Worm (Caenorhabditis elegans) whole organism, late embryonic: Measurements from ENCODE around the gene K04E7.1.

Experiments
- C38D4.7 ChIP-seq: fragments of 200-800 bp; sonication (Bioruptor generic); optimal IDR thresholded peaks from 2 replicates; lab custom pipeline; 2018; ENCODE audit warnings: mild to moderate bottlenecking, missing genetic modification characterization, moderate library complexity, missing compliant biosample characterization
- F13H6.1 ChIP-seq: sonication (generic microtip); optimal IDR thresholded peaks from 2 replicates; lab custom pipeline; 2016; ENCODE audit warnings: missing genetic modification characterization, missing compliant biosample characterization
- K09A11.1 ChIP-seq: sonication (generic microtip); optimal IDR thresholded peaks from 2 replicates; lab custom pipeline; 2017; ENCODE audit warnings: antibody characterized with exemption, mild to moderate bottlenecking, missing genetic modification characterization, missing compliant biosample characterization; ENCODE audit not compliant: insufficient read depth
- T23F11.4 ChIP-seq: fragments of 200-800 bp; sonication (Bioruptor generic); optimal IDR thresholded peaks from 2 replicates; lab custom pipeline; 2018; ENCODE audit warnings: mild to moderate bottlenecking, missing genetic modification characterization, missing compliant biosample characterization
- ahr-1 ChIP-seq: sonication (generic microtip); optimal IDR thresholded peaks from 2 replicates; lab custom pipeline; 2016; ENCODE audit warnings: missing genetic modification characterization, missing compliant biosample characterization
- ama-1 ChIP-seq: fragments of 150-350 bp; optimal IDR thresholded peaks from 2 replicates; lab custom pipeline; 2014
- ceh-18 ChIP-seq: sonication (generic microtip); optimal IDR thresholded peaks from 2 replicates; lab custom pipeline; 2016; ENCODE audit warnings: missing genetic modification characterization, missing compliant biosample characterization
- ceh-19 ChIP-seq: fragments of 200-800 bp; sonication (Bioruptor generic); optimal IDR thresholded peaks from 2 replicates; lab custom pipeline; 2018; ENCODE audit warnings: mild to moderate bottlenecking, missing genetic modification characterization, missing compliant biosample characterization
- ceh-2 ChIP-seq: sonication (generic microtip); optimal IDR thresholded peaks from 2 replicates; lab custom pipeline; 2016; ENCODE audit warnings: missing genotype, missing genetic modification characterization, missing compliant biosample characterization
- ceh-22 ChIP-seq: sonication (generic microtip); optimal IDR thresholded peaks from 2 replicates; lab custom pipeline; 2017; ENCODE audit warnings: missing biosample characterization, missing genetic modification characterization
- ceh-30 ChIP-seq: fragments of 150-350 bp; optimal IDR thresholded peaks from 2 replicates; lab custom pipeline; 2014; ENCODE audit warnings: missing biosample characterization, missing genetic modification characterization
- ceh-31 ChIP-seq: sonication (generic microtip); optimal IDR thresholded peaks from 2 replicates; lab custom pipeline; 2016; ENCODE audit warnings: missing genetic modification characterization, missing compliant biosample characterization
- ceh-34 ChIP-seq: sonication (generic microtip); optimal IDR thresholded peaks from 2 replicates; lab custom pipeline; 2016; ENCODE audit warnings: mild to moderate bottlenecking, missing genetic modification characterization, missing compliant biosample characterization
- ceh-48 ChIP-seq: sonication (generic microtip); optimal IDR thresholded peaks from 2 replicates; lab custom pipeline; 2016; ENCODE audit warnings: missing genetic modification characterization, inconsistent platforms, missing compliant biosample characterization
- ceh-6 ChIP-seq: fragments of 200-800 bp; sonication (Bioruptor generic); optimal IDR thresholded peaks from 2 replicates; lab custom pipeline; 2018; ENCODE audit warnings: mild to moderate bottlenecking, missing genetic modification characterization, missing compliant biosample characterization
- ceh-9 ChIP-seq: sonication (generic microtip); optimal IDR thresholded peaks from 2 replicates; lab custom pipeline; 2016; ENCODE audit warnings: mild to moderate bottlenecking, missing genetic modification characterization, inconsistent platforms, missing compliant biosample characterization
- che-1 ChIP-seq: sonication (generic microtip); optimal IDR thresholded peaks from 2 replicates; lab custom pipeline; 2016; ENCODE audit warnings: mild to moderate bottlenecking, missing genetic modification characterization, missing compliant biosample characterization
- elt-2 ChIP-seq: sonication (generic microtip); optimal IDR thresholded peaks from 2 replicates; lab custom pipeline; 2016; ENCODE audit warnings: missing genetic modification reagents, missing genetic modification characterization, missing compliant biosample characterization
- fax-1 ChIP-seq: sonication (generic microtip); optimal IDR thresholded peaks from 2 replicates; lab custom pipeline; 2016; ENCODE audit warnings: missing genotype, missing genetic modification characterization, missing compliant biosample characterization
- fkh-6 ChIP-seq: sonication (generic microtip); optimal IDR thresholded peaks from 2 replicates; lab custom pipeline; 2016; ENCODE audit warnings: missing genetic modification characterization, missing compliant biosample characterization
- gmeb-2 ChIP-seq: sonication (generic microtip); optimal IDR thresholded peaks from 2 replicates; lab custom pipeline; 2016; ENCODE audit warnings: missing genetic modification characterization, inconsistent platforms, missing compliant biosample characterization
- hlh-15 ChIP-seq: sonication (generic microtip); optimal IDR thresholded peaks from 2 replicates; lab custom pipeline; 2016; ENCODE audit warnings: missing genetic modification characterization, missing compliant biosample characterization
- hlh-30 ChIP-seq: sonication (generic microtip); optimal IDR thresholded peaks from 2 replicates; lab custom pipeline; 2017; ENCODE audit warnings: antibody characterized with exemption, missing genetic modification characterization, missing compliant biosample characterization; ENCODE audit not compliant: insufficient read depth
- hlh-6 ChIP-seq: sonication (generic microtip); optimal IDR thresholded peaks from 2 replicates; lab custom pipeline; 2016; ENCODE audit warnings: missing genotype, missing genetic modification characterization, missing compliant biosample characterization
- lin-11 ChIP-seq: fragments of 200-800 bp; sonication (Bioruptor generic); optimal IDR thresholded peaks from 2 replicates; lab custom pipeline; 2018; ENCODE audit warnings: mild to moderate bottlenecking, missing genetic modification characterization, missing compliant biosample characterization
- madf-2 ChIP-seq: sonication (generic microtip); optimal IDR thresholded peaks from 2 replicates; lab custom pipeline; 2017; ENCODE audit warnings: missing genetic modification characterization, missing compliant biosample characterization
- nhr-232 ChIP-seq: sonication (generic microtip); optimal IDR thresholded peaks from 2 replicates; lab custom pipeline; 2016; ENCODE audit warnings: missing genetic modification characterization, missing compliant biosample characterization
- npax-4 ChIP-seq: sonication (generic microtip); optimal IDR thresholded peaks from 2 replicates; lab custom pipeline; 2016; ENCODE audit warnings: missing genetic modification characterization, missing compliant biosample characterization
- pag-3 ChIP-seq: sonication (generic microtip); optimal IDR thresholded peaks from 2 replicates; lab custom pipeline; 2016; ENCODE audit warnings: missing compliant biosample characterization, missing genetic modification characterization, borderline replicate concordance
- pha-2 ChIP-seq: sonication (generic microtip); optimal IDR thresholded peaks from 2 replicates; lab custom pipeline; 2017; ENCODE audit warnings: mild to moderate bottlenecking, missing genetic modification characterization, missing compliant biosample characterization
- pha-4 ChIP-seq: fragments of 150-350 bp; optimal IDR thresholded peaks from 2 replicates; lab custom pipeline; 2018; ENCODE audit warnings: missing biosample characterization, missing genetic modification reagents, missing genetic modification characterization
- pqm-1 ChIP-seq: sonication (generic microtip); optimal IDR thresholded peaks from 2 replicates; lab custom pipeline; 2016; ENCODE audit warnings: missing genetic modification characterization, missing compliant biosample characterization
- pros-1 ChIP-seq: fragments of 150-350 bp; optimal IDR thresholded peaks from 2 replicates; lab custom pipeline; 2014; ENCODE audit warnings: missing biosample characterization, missing genetic modification reagents, missing genetic modification characterization
- ref-2 ChIP-seq: sonication (generic microtip); optimal IDR thresholded peaks from 2 replicates; lab custom pipeline; 2016; ENCODE audit warnings: missing genetic modification characterization, missing compliant biosample characterization
- syd-9 ChIP-seq: sonication (generic microtip); optimal IDR thresholded peaks from 2 replicates; lab custom pipeline; 2016; ENCODE audit warnings: mild to moderate bottlenecking, missing genetic modification characterization, moderate library complexity, missing compliant biosample characterization
- tbx-7 ChIP-seq: sonication (generic microtip); optimal IDR thresholded peaks from 2 replicates; lab custom pipeline; 2016; ENCODE audit warnings: missing genotype, missing genetic modification characterization, missing compliant biosample characterization
- ttx-3 ChIP-seq: sonication (generic microtip); optimal IDR thresholded peaks from 2 replicates; lab custom pipeline; 2016; ENCODE audit warnings: missing genetic modification reagents, missing genetic modification characterization, missing compliant biosample characterization
- unc-3 ChIP-seq, 2 experiments: fragments of 200-800 bp in 1 of 2; sonication (Bioruptor generic) in 1 of 2; sonication (generic microtip) in 1 of 2; conservative IDR thresholded peaks in 1 of 2; optimal IDR thresholded peaks in 1 of 2; 2 replicates each; pipeline versions ENCODE4 v1.3.6 to Lab custom; 2016 to 2022; ENCODE audit warnings: missing compliant biosample characterization in 2 of 2, missing genetic modification characterization in 2 of 2, missing genetic modification reagents in 1 of 2
- unc-42 ChIP-seq: sonication (generic microtip); optimal IDR thresholded peaks from 2 replicates; lab custom pipeline; 2016; ENCODE audit warnings: missing genotype, missing genetic modification characterization, missing compliant biosample characterization
- unc-86 ChIP-seq: sonication (generic microtip); optimal IDR thresholded peaks from 2 replicates; lab custom pipeline; 2016; ENCODE audit warnings: missing genetic modification characterization, missing compliant biosample characterization
- zip-5 ChIP-seq: sonication (generic microtip); optimal IDR thresholded peaks from 2 replicates; lab custom pipeline; 2016; ENCODE audit warnings: missing genetic modification characterization, missing compliant biosample characterization

Gene K04E7.1

ce11 chrX:6473698-6474314 lies 12.0 kb downstream of the K04E7.1 start, which contains the start of the genes C15B12.4 and C15B12.8:
C15B12.4 (minus strand) TSS chrX:6473748.
C15B12.8 (plus strand) TSS chrX:6474264.
- TF ChIP-seq lin-11 (no peak), elt-2 (peak; percentile 54), pros-1 (no peak), F13H6.1 (tag; lab: Kevin White, UChicago) (no peak)
- TF ChIP-seq, all 69 proteins: peak for 1

- TF ChIP-seq zip-5 (tag; lab: Kevin White, UChicago) (no peak), elt-2 (peak; percentile 59)
These were observed 14.7 kb downstream of the K04E7.1 start, which contains the start of gene C15B12.1 for ce11 chrX:6476540-6476939. C15B12.1 (plus strand) TSS chrX:6476810.

- TF ChIP-seq fax-1 (tag; lab: Kevin White, UChicago) = no peak
- TF ChIP-seq ceh-22 (tag; lab: Kevin White, UChicago) = no peak
- no peak for TF ChIP-seq unc-86 (tag; lab: Kevin White, UChicago)
- no peak for TF ChIP-seq C38D4.7 (GFP tag; lab: Kevin White, UChicago)
- TF ChIP-seq unc-42 = no peak
- TF ChIP-seq ceh-18 (tag; lab: Kevin White, UChicago) = no peak
- no peak for TF ChIP-seq ahr-1
- TF ChIP-seq ceh-19 (GFP tag; lab: Kevin White, UChicago) = no peak
- TF ChIP-seq npax-4 = no peak
- TF ChIP-seq pqm-1 (tag; lab: Kevin White, UChicago) = no peak
- TF ChIP-seq F13H6.1 (tag; lab: Kevin White, UChicago) = no peak
- no peak for TF ChIP-seq unc-3 (GFP tag; conservative IDR thresholded peaks at IDR 0.05; lab: Robert Waterston, UW)
- TF ChIP-seq unc-3 (tag; optimal IDR thresholded peaks at IDR 0.05; lab: Kevin White, UChicago) = no peak
- TF ChIP-seq pag-3 (tag; lab: Kevin White, UChicago) = no peak
- no peak for TF ChIP-seq fkh-6
- TF ChIP-seq, all 69 proteins: peak for 0
These were observed 23.0 kb downstream of the K04E7.1 start, which contains the start of gene gar-1 for ce11 chrX:6484780-6485179. gar-1 (minus strand) TSS chrX:6484880.

- TF ChIP-seq pqm-1 (tag; lab: Kevin White, UChicago) = no peak
- TF ChIP-seq ama-1 (lab: Kevin White, UChicago) = no peak
- TF ChIP-seq ceh-30 = no peak
- no peak for TF ChIP-seq gmeb-2 (tag; lab: Kevin White, UChicago)
- no peak for TF ChIP-seq ceh-6 (GFP tag; lab: Kevin White, UChicago)
- no peak for TF ChIP-seq hlh-6 (tag; lab: Kevin White, UChicago)
- TF ChIP-seq ceh-31 (tag; lab: Kevin White, UChicago) = no peak
These were observed 37.9 kb downstream of the K04E7.1 start, which contains the start of gene actl-1 for ce11 chrX:6499736-6500135. actl-1 (minus strand) TSS chrX:6499836.

- TF ChIP-seq fkh-6 = no peak
- no peak for TF ChIP-seq pros-1
- TF ChIP-seq madf-2 (tag; lab: Kevin White, UChicago) = no peak
- no peak for TF ChIP-seq ttx-3
- TF ChIP-seq ceh-2 (tag; lab: Kevin White, UChicago) = no peak
- TF ChIP-seq nhr-232 (tag; lab: Kevin White, UChicago) = no peak
- no peak for TF ChIP-seq syd-9
- no peak for TF ChIP-seq ceh-48 (tag; lab: Kevin White, UChicago)
These were observed 41.3 kb downstream of the K04E7.1 start for ce11 chrX:6503148-6503547.

ce11 chrX:6505008-6505407 lies 43.2 kb downstream of the K04E7.1 start, which contains the start of gene cdf-1:
cdf-1 (minus strand) TSS chrX:6505143.
- TF ChIP-seq ceh-34 (tag; lab: Kevin White, UChicago) = peak; percentile 31
- no peak for TF ChIP-seq tbx-7 (tag; lab: Kevin White, UChicago)
- TF ChIP-seq pros-1 = no peak
- no peak for TF ChIP-seq ceh-30
- TF ChIP-seq fax-1 (tag; lab: Kevin White, UChicago) = no peak
- peak; percentile 21 for TF ChIP-seq ceh-31 (tag; lab: Kevin White, UChicago)
- TF ChIP-seq ceh-9 (tag; lab: Kevin White, UChicago) = no peak
- no peak for TF ChIP-seq hlh-15 (tag; lab: Kevin White, UChicago)
- TF ChIP-seq ref-2 (tag; lab: Kevin White, UChicago) = peak; percentile 37
- no peak for TF ChIP-seq zip-5 (tag; lab: Kevin White, UChicago)
- TF ChIP-seq K09A11.1 = no peak
- no peak for TF ChIP-seq pha-4
- TF ChIP-seq T23F11.4 (GFP tag; lab: Kevin White, UChicago) = no peak
- TF ChIP-seq F13H6.1 (tag; lab: Kevin White, UChicago) = no peak
- no peak for TF ChIP-seq che-1 (tag; lab: Kevin White, UChicago)
- TF ChIP-seq pag-3 (tag; lab: Kevin White, UChicago) = no peak
- peak; percentile 20 for TF ChIP-seq ceh-48 (tag; lab: Kevin White, UChicago)
- TF ChIP-seq ahr-1 = no peak
- TF ChIP-seq pha-2 (tag; lab: Kevin White, UChicago) = no peak
- TF ChIP-seq hlh-30 = no peak
